Worm (Caenorhabditis elegans) whole organism, L4 larva: ENCODE measurements around the gene glna-1.

Experiments
- Y5F2A.4 ChIP-seq: fragments of 200-800 bp; sonication (Bioruptor generic); optimal IDR thresholded peaks from 2 replicates; lab custom pipeline; 2018; ENCODE audit warnings: mild to moderate bottlenecking, missing genetic modification characterization, missing compliant biosample characterization
- ceh-28 ChIP-seq: fragments of 150-350 bp; optimal IDR thresholded peaks from 2 replicates; lab custom pipeline; 2014; ENCODE audit warnings: missing biosample characterization, missing genetic modification reagents, missing genetic modification characterization
- lim-7 ChIP-seq: fragments of 200-800 bp; sonication (Bioruptor generic); IDR thresholded peaks from 2 replicates; pipeline ENCODE4 v1.3.6; 2022; ENCODE audit warnings: missing genetic modification characterization, missing compliant biosample characterization
- lin-1 ChIP-seq: fragments of 200-800 bp; sonication (Bioruptor generic); IDR thresholded peaks from 2 replicates; pipeline ENCODE4 v1.3.6; 2022; ENCODE audit warnings: missing genetic modification reagents, missing genetic modification characterization, missing compliant biosample characterization
- lin-13 ChIP-seq: fragments of 150-350 bp; optimal IDR thresholded peaks from 2 replicates; lab custom pipeline; 2014; ENCODE audit warnings: missing biosample characterization, missing genetic modification reagents, missing genetic modification characterization
- mdl-1 ChIP-seq, 2 experiments: fragments of 150-350 bp in 1 of 2; sonication (generic microtip) in 1 of 2; optimal IDR thresholded peaks; 2 replicates each; lab custom pipeline; 2014 to 2017; ENCODE audit warnings: missing biosample characterization in 2 of 2, missing genetic modification characterization in 2 of 2
- mes-2 ChIP-seq: sonication (generic microtip); optimal IDR thresholded peaks from 2 replicates; lab custom pipeline; 2016; ENCODE audit warnings: missing genotype, mild to moderate bottlenecking, missing genetic modification characterization, missing compliant biosample characterization; ENCODE audit not compliant: poor library complexity, severe bottlenecking
- nhr-11 ChIP-seq: fragments of 150-350 bp; optimal IDR thresholded peaks from 2 replicates; lab custom pipeline; 2014; ENCODE audit warnings: missing biosample characterization, missing genetic modification characterization
- nhr-77 ChIP-seq: fragments of 150-350 bp; optimal IDR thresholded peaks from 2 replicates; lab custom pipeline; 2014; ENCODE audit warnings: missing biosample characterization, missing genetic modification characterization
- snpc-4 ChIP-seq: fragments of 150-350 bp; optimal IDR thresholded peaks from 2 replicates; lab custom pipeline; 2014; ENCODE audit warnings: missing biosample characterization, missing genetic modification characterization
- unc-130 ChIP-seq: sonication (generic microtip); optimal IDR thresholded peaks from 2 replicates; lab custom pipeline; 2016; ENCODE audit warnings: missing genetic modification reagents, missing genetic modification characterization, missing compliant biosample characterization
- unc-62 ChIP-seq, 3 experiments: fragments of 150-350 bp in 1 of 3; sonication (generic microtip); optimal IDR thresholded peaks in 2 of 3; peaks in 1 of 3; 1 replicate in 1 of 3; 2 replicates in 2 of 3; lab custom pipeline; 2014 to 2017; ENCODE audit warnings: missing biosample characterization in 3 of 3, missing genetic modification characterization in 3 of 3, missing genetic modification reagents in 3 of 3, missing genotype in 1 of 3
- zag-1 ChIP-seq: fragments of 150-350 bp; optimal IDR thresholded peaks from 2 replicates; lab custom pipeline; 2014; ENCODE audit warnings: missing biosample characterization, missing genetic modification characterization
- zip-2 ChIP-seq: fragments of 150-350 bp; optimal IDR thresholded peaks from 2 replicates; lab custom pipeline; 2014; ENCODE audit warnings: missing biosample characterization, missing genetic modification characterization

ce11 chrII:14673636-14674035 lies 59.7 kb downstream of the glna-1 start:
- TF ChIP-seq Y5F2A.4 (GFP tag; lab: Kevin White, UChicago): no peak
- no peak for TF ChIP-seq nhr-77
- TF ChIP-seq snpc-4 (tag; lab: Kevin White, UChicago): no peak
- TF ChIP-seq lin-1 (GFP tag; lab: Robert Waterston, UW): no peak
- TF ChIP-seq ceh-28 (tag; lab: Kevin White, UChicago): no peak
- TF ChIP-seq zag-1: no peak
- TF ChIP-seq unc-62 (GFP tag; optimal IDR thresholded peaks at IDR 0.05 in 1 of 2; lab: Kevin White, UChicago): peak in 1 of 2 experiments; percentile 68
- no peak for TF ChIP-seq unc-62 (tag; optimal IDR thresholded peaks at IDR 0.05; lab: Kevin White, UChicago)
- no peak for TF ChIP-seq zip-2 (tag; lab: Kevin White, UChicago)
- TF ChIP-seq lin-13 (GFP tag; lab: Kevin White, UChicago): no peak
- TF ChIP-seq unc-130 (GFP tag; lab: Kevin White, UChicago): no peak
- no peak for TF ChIP-seq mes-2 (tag; lab: Kevin White, UChicago)
- TF ChIP-seq nhr-11 (tag; lab: Kevin White, UChicago): no peak
- peak in 1 of 2 experiments; percentile 41 for TF ChIP-seq mdl-1 (tag; optimal IDR thresholded peaks at IDR 0.05; lab: Kevin White, UChicago)
- TF ChIP-seq lim-7 (GFP tag; lab: Robert Waterston, UW): no peak
